Worm (Caenorhabditis elegans): ENCODE data around the gene pck-1.
A peak's percentile ranks its signal among the peaks of the same experiment; 100 is the strongest.

The pck-1 gene

DNA sequence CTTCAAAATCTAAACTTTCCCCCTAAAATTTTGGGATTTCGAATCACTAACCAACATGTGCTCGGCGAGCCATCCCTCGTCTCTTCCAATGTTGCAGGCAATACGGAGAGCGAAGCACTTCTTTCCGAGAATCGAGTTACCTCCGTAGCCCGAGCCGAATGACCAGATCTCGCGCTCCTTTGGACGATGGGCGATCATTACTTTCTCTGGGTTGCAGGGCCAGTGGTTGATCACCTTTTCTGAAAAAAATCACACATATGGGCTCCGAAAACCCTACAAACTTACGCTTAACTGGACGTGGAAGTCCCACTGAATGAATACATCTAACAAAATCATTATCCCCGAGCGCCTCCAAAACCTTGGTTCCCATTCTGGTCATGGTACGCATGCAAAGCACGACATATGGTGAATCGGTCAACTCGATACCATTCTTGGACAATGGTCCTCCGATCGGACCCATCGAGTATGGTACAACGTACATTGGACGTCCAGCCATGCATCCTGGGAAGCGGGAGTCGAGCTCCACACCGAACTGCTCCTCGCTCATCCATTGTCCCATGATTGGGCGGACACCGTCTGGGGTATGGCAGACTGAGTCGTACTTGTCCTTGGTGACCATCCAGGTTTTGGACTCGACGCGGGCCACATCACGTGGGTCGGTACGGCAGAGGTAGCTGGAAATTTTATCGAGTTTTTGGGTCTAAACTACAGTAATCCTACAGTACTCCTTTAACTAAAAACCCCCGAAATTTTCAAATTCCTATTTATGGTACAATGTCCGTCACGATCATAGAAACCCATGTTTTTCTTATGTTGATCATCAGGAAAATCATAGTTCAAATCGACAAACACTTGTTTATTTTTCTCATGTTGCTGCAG, 1.1 kb downstream of the pck-1 start (continued):
- TF ChIP-seq hif-1 (tag; optimal IDR thresholded peaks at IDR 0.05): no peak
- TF ChIP-seq nhr-11 (tag; optimal IDR thresholded peaks at IDR 0.05): no peak
- 0 out of 4 replicates have a peak, but pooled peaks of 1 of the 2 experiments have one; percentile 5 for TF ChIP-seq madf-5 (GFP tag; IDR thresholded peaks at IDR 0.05)
- no peak; the same call in 1 of the 2 replicates for TF ChIP-seq T26A8.4 (GFP tag; IDR thresholded peaks at IDR 0.05)
- TF ChIP-seq mdl-1 (tag; optimal IDR thresholded peaks at IDR 0.05): no peak
- no peak for TF ChIP-seq ceh-82 (tag; optimal IDR thresholded peaks at IDR 0.05)
- no peak for TF ChIP-seq mxl-2 (GFP tag; conservative IDR thresholded peaks at IDR 0.05)
- no peak for TF ChIP-seq snpc-4 (tag; optimal IDR thresholded peaks at IDR 0.05)
- TF ChIP-seq nhr-25 (tag; optimal IDR thresholded peaks at IDR 0.05; ENCODE audit: borderline replicate concordance, insufficient read depth): peak; percentile 26
- TF ChIP-seq nhr-28 (tag; optimal IDR thresholded peaks at IDR 0.05): peak; percentile 7
- TF ChIP-seq ceh-44 (GFP tag; IDR thresholded peaks at IDR 0.05): no peak
- TF ChIP-seq Y5F2A.4 (GFP tag; optimal IDR thresholded peaks at IDR 0.05): no peak
- TF ChIP-seq set-16 (GFP tag; IDR thresholded peaks at IDR 0.05): peak; percentile 53; the same call in 1 of the 2 replicates
- no peak for TF ChIP-seq daf-8 (GFP tag; IDR thresholded peaks at IDR 0.05)
- TF ChIP-seq nhr-76 (tag; optimal IDR thresholded peaks at IDR 0.05): no peak
- no peak for TF ChIP-seq nhr-48 (tag; optimal IDR thresholded peaks at IDR 0.05)
- TF ChIP-seq T20F7.1 (GFP tag; optimal IDR thresholded peaks at IDR 0.05): no peak
- no peak for TF ChIP-seq Y75B8A.6 (GFP tag; IDR thresholded peaks at IDR 0.05)
- no peak for TF ChIP-seq skn-1 (tag; optimal IDR thresholded peaks at IDR 0.05)
- peak; percentile 98 for TF ChIP-seq aha-1 (tag)
- no peak for TF ChIP-seq spr-1 (tag; optimal IDR thresholded peaks at IDR 0.05)
- no peak for TF ChIP-seq F37D6.2 (tag; optimal IDR thresholded peaks at IDR 0.05)
- no peak for TF ChIP-seq aly-2 (tag; optimal IDR thresholded peaks at IDR 0.05)
- no peak for TF ChIP-seq egl-43 (GFP tag; IDR thresholded peaks at IDR 0.05)
- no peak for TF ChIP-seq gei-8 (GFP tag; optimal IDR thresholded peaks at IDR 0.05)
- TF ChIP-seq egl-27 (tag; optimal IDR thresholded peaks at IDR 0.05): no peak
- TF ChIP-seq spr-3 (GFP tag; optimal IDR thresholded peaks at IDR 0.05): no peak
- peak; percentile 31; the same call in 1 of the 2 replicates for TF ChIP-seq hmg-1.1 (GFP tag; IDR thresholded peaks at IDR 0.05)
- TF ChIP-seq lsy-2 (tag; optimal IDR thresholded peaks at IDR 0.05): peak in 1 of 2 experiments; percentile 14
- TF ChIP-seq zfp-2 (tag; optimal IDR thresholded peaks at IDR 0.05): no peak
- no peak for TF ChIP-seq zip-11 (GFP tag; IDR thresholded peaks at IDR 0.05)
- TF ChIP-seq ZK337.2 (GFP tag; IDR thresholded peaks at IDR 0.05): no peak
- no peak for TF ChIP-seq R02D3.7 (tag; optimal IDR thresholded peaks at IDR 0.05)
- TF ChIP-seq D1046.2 (GFP tag; IDR thresholded peaks at IDR 0.05): no peak
- TF ChIP-seq dmd-9 (GFP tag; IDR thresholded peaks at IDR 0.05): no peak

DNA sequence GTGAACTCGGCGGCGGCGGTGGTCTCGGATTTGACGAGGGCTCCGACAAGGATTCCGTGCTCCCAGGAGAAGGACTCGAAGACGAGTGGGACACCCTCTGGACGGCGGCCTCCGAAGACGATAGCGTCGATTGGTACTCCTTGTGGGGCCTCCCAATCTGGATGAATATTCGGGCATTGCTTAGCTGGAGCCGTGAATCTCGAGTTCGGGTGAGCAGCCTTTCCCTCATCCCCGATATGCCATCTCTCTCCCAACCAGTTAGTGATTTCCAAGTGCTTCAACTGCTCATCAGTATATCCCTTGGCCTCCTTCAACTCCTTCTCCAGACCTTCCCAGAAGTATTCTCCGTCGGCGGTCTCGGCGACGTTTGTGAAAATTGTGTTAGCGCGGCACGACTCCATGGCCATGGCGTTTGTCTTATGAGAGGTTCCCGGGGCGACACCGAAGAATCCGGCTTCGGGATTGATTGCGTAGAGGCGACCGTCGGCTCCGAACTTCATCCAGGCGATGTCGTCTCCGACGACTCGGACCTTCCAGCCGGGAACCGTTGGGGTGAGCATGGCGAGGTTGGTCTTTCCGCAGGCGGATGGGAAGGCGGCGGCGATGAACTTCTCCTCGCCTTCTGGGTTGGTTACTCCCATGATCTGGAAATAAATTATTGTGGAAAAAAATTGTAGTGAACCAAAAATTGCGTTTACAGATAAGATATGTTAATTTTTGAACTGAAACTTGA, 2.3 kb downstream of the pck-1 start:
- TF ChIP-seq snpc-4 (tag; optimal IDR thresholded peaks at IDR 0.05) (no peak), ctbp-1 (GFP tag; IDR thresholded peaks at IDR 0.05) (peak; percentile 35; the same call in 1 of the 2 replicates), hif-1 (tag; optimal IDR thresholded peaks at IDR 0.05) (no peak), set-16 (GFP tag; IDR thresholded peaks at IDR 0.05) (peak; percentile 95), sdz-12 (GFP tag; optimal IDR thresholded peaks at IDR 0.05) (peak; percentile 21), mdl-1 (tag; optimal IDR thresholded peaks at IDR 0.05) (no peak), D1046.2 (GFP tag; IDR thresholded peaks at IDR 0.05) (no peak), duxl-1 (tag; optimal IDR thresholded peaks at IDR 0.05; ENCODE audit: poor library complexity) (peak; percentile 1), madf-5 (GFP tag; IDR thresholded peaks at IDR 0.05) (0 out of 4 replicates have a peak, but pooled peaks of 1 of the 2 experiments have one; percentile 59), nhr-111 (GFP tag; optimal IDR thresholded peaks at IDR 0.05) (no peak), ZK337.2 (GFP tag; IDR thresholded peaks at IDR 0.05) (peak; percentile 32; the same call in 1 of the 2 replicates), lin-1 (GFP tag; IDR thresholded peaks at IDR 0.05) (no peak), lin-38 (GFP tag; IDR thresholded peaks at IDR 0.05) (peak; percentile 33; the same call in 1 of the 2 replicates), zfp-3 (GFP tag; conservative IDR thresholded peaks at IDR 0.05) (peak; percentile 78), snpc-1.2 (GFP tag; IDR thresholded peaks at IDR 0.05) (no peak), tra-1 (GFP tag; IDR thresholded peaks at IDR 0.05) (0 out of 2 replicates have a peak, but pooled peaks have one; percentile 26), hmg-1.1 (GFP tag; IDR thresholded peaks at IDR 0.05) (peak; percentile 39; the same call in 1 of the 2 replicates), Y48G9A.11 (GFP tag; IDR thresholded peaks at IDR 0.05) (peak; percentile 55), lim-7 (GFP tag; IDR thresholded peaks at IDR 0.05) (peak; percentile 37; the same call in 1 of the 2 replicates)

All from whole organism, L4 larva.